Worm (Caenorhabditis elegans) whole organism, mixed stage, embryonic: Measurements from ENCODE around the gene F12A10.8.

Experiments
- M03D4.4 ChIP-seq: sonication (generic microtip); optimal IDR thresholded peaks from 2 replicates; lab custom pipeline; 2017; ENCODE audit warnings: mild to moderate bottlenecking, missing genetic modification characterization, missing compliant biosample characterization
- bed-3 ChIP-seq: fragments of 200-800 bp; sonication (Bioruptor generic); optimal IDR thresholded peaks from 3 replicates; lab custom pipeline; 2018; ENCODE audit warnings: mild to moderate bottlenecking, missing genetic modification characterization, moderate library complexity, missing compliant biosample characterization
- blmp-1 ChIP-seq: fragments of 150-350 bp; optimal IDR thresholded peaks from 2 replicates; lab custom pipeline; 2014; ENCODE audit warnings: missing biosample characterization, missing genetic modification characterization
- ceh-39 ChIP-seq: fragments of 150-350 bp; optimal IDR thresholded peaks from 2 replicates; lab custom pipeline; 2014; ENCODE audit warnings: missing biosample characterization, missing genetic modification characterization
- ceh-43 ChIP-seq: fragments of 200-800 bp; sonication (Bioruptor generic); optimal IDR thresholded peaks from 2 replicates; lab custom pipeline; 2018; ENCODE audit warnings: mild to moderate bottlenecking, missing genetic modification characterization, moderate library complexity, missing compliant biosample characterization
- ceh-83 ChIP-seq: fragments of 200-800 bp; sonication (Bioruptor generic); optimal IDR thresholded peaks from 2 replicates; lab custom pipeline; 2018; ENCODE audit warnings: mild to moderate bottlenecking, missing genetic modification characterization, missing compliant biosample characterization
- ces-1 ChIP-seq: fragments of 150-350 bp; optimal IDR thresholded peaks from 2 replicates; lab custom pipeline; 2014; ENCODE audit warnings: missing biosample characterization, missing genetic modification reagents, missing genetic modification characterization
- cnd-1 ChIP-seq: fragments of 200-800 bp; sonication (Bioruptor generic); optimal IDR thresholded peaks from 2 replicates; lab custom pipeline; 2018; ENCODE audit warnings: mild to moderate bottlenecking, missing genetic modification characterization, missing compliant biosample characterization
- drap-1 ChIP-seq: fragments of 200-800 bp; sonication (Bioruptor generic); optimal IDR thresholded peaks from 3 replicates; lab custom pipeline; 2018; ENCODE audit warnings: mild to moderate bottlenecking, missing genetic modification characterization, missing compliant biosample characterization
- elt-1 ChIP-seq: sonication (generic microtip); optimal IDR thresholded peaks from 2 replicates; lab custom pipeline; 2017; ENCODE audit warnings: missing genetic modification characterization, mild to moderate bottlenecking, missing compliant biosample characterization, antibody characterized with exemption, moderate library complexity, borderline replicate concordance; ENCODE audit not compliant: insufficient read depth
- elt-3 ChIP-seq: fragments of 150-350 bp; optimal IDR thresholded peaks from 2 replicates; lab custom pipeline; 2014; ENCODE audit warnings: missing biosample characterization, missing genetic modification characterization
- ham-2 ChIP-seq: fragments of 200-800 bp; sonication (Bioruptor generic); optimal IDR thresholded peaks from 2 replicates; lab custom pipeline; 2018; ENCODE audit warnings: mild to moderate bottlenecking, missing genetic modification characterization, missing compliant biosample characterization
- hlh-1 ChIP-seq: fragments of 150-350 bp; optimal IDR thresholded peaks from 2 replicates; lab custom pipeline; 2014; ENCODE audit warnings: missing biosample characterization, missing genetic modification reagents, missing genetic modification characterization
- lin-13 ChIP-seq: fragments of 150-350 bp; optimal IDR thresholded peaks from 2 replicates; lab custom pipeline; 2014; ENCODE audit warnings: missing biosample characterization, missing genetic modification characterization
- lin-32 ChIP-seq: fragments of 200-800 bp; sonication (Bioruptor generic); optimal IDR thresholded peaks from 2 replicates; lab custom pipeline; 2018; ENCODE audit warnings: mild to moderate bottlenecking, missing genetic modification characterization, missing compliant biosample characterization
- lsy-2 ChIP-seq: fragments of 150-350 bp; optimal IDR thresholded peaks from 2 replicates; lab custom pipeline; 2014; ENCODE audit warnings: missing biosample characterization, missing genetic modification characterization
- mab-5 ChIP-seq: fragments of 150-350 bp; optimal IDR thresholded peaks from 2 replicates; lab custom pipeline; 2014; ENCODE audit warnings: missing biosample characterization, missing genetic modification characterization
- mep-1 ChIP-seq: fragments of 150-350 bp; optimal IDR thresholded peaks from 2 replicates; lab custom pipeline; 2017; ENCODE audit warnings: missing biosample characterization, missing genetic modification reagents, missing genetic modification characterization, inconsistent platforms
- mls-2 ChIP-seq: sonication (generic microtip); optimal IDR thresholded peaks from 2 replicates; lab custom pipeline; 2016; ENCODE audit warnings: mild to moderate bottlenecking, missing genetic modification characterization, moderate library complexity, missing compliant biosample characterization
- nhr-12 ChIP-seq: fragments of 150-350 bp; optimal IDR thresholded peaks from 2 replicates; lab custom pipeline; 2014; ENCODE audit warnings: missing biosample characterization, missing genetic modification characterization
- nhr-2 ChIP-seq: fragments of 150-350 bp; optimal IDR thresholded peaks from 2 replicates; lab custom pipeline; 2014; ENCODE audit warnings: missing biosample characterization, missing genetic modification characterization
- nhr-237 ChIP-seq: fragments of 150-350 bp; optimal IDR thresholded peaks from 2 replicates; lab custom pipeline; 2014; ENCODE audit warnings: missing biosample characterization, missing genetic modification characterization
- nhr-28 ChIP-seq: fragments of 150-350 bp; optimal IDR thresholded peaks from 2 replicates; lab custom pipeline; 2014; ENCODE audit warnings: missing biosample characterization, missing genetic modification characterization
- nhr-76 ChIP-seq: sonication (generic microtip); optimal IDR thresholded peaks from 2 replicates; lab custom pipeline; 2017; ENCODE audit warnings: missing biosample characterization, missing genetic modification characterization
- pha-4 ChIP-seq: fragments of 150-350 bp; optimal IDR thresholded peaks from 2 replicates; lab custom pipeline; 2018; ENCODE audit warnings: missing biosample characterization, missing genetic modification reagents, missing genetic modification characterization
- sem-2 ChIP-seq: fragments of 200-800 bp; sonication (Bioruptor generic); optimal IDR thresholded peaks from 2 replicates; lab custom pipeline; 2018; ENCODE audit warnings: mild to moderate bottlenecking, missing genetic modification characterization, missing compliant biosample characterization
- snpc-4 ChIP-seq: fragments of 150-350 bp; optimal IDR thresholded peaks from 2 replicates; lab custom pipeline; 2014; ENCODE audit warnings: missing biosample characterization, missing genetic modification characterization
- sptf-1 ChIP-seq: sonication (generic microtip); optimal IDR thresholded peaks from 2 replicates; lab custom pipeline; 2017; ENCODE audit warnings: mild to moderate bottlenecking, missing genetic modification characterization, moderate library complexity, missing compliant biosample characterization
- tbx-8 ChIP-seq: fragments of 200-800 bp; sonication (Bioruptor generic); optimal IDR thresholded peaks from 2 replicates; lab custom pipeline; 2018; ENCODE audit warnings: mild to moderate bottlenecking, missing genetic modification characterization, moderate library complexity, missing compliant biosample characterization
- unc-120 ChIP-seq: sonication (generic microtip); optimal IDR thresholded peaks from 2 replicates; lab custom pipeline; 2017; ENCODE audit warnings: missing genetic modification characterization, missing compliant biosample characterization; ENCODE audit not compliant: poor library complexity, severe bottlenecking
- unc-39 ChIP-seq: fragments of 150-350 bp; optimal IDR thresholded peaks from 2 replicates; lab custom pipeline; 2014; ENCODE audit warnings: missing biosample characterization, missing genetic modification characterization
- unc-62 ChIP-seq: fragments of 150-350 bp; optimal IDR thresholded peaks from 2 replicates; lab custom pipeline; 2014; ENCODE audit warnings: missing biosample characterization, missing genetic modification reagents, missing genetic modification characterization
- zip-8 ChIP-seq: fragments of 150-350 bp; optimal IDR thresholded peaks from 2 replicates; lab custom pipeline; 2014; ENCODE audit warnings: missing biosample characterization, missing genetic modification characterization
- ztf-11 ChIP-seq: fragments of 150-350 bp; optimal IDR thresholded peaks from 2 replicates; lab custom pipeline; 2014; ENCODE audit warnings: missing biosample characterization, missing genetic modification characterization

Gene F12A10.8

ce11 chrII:5465729-5466408 lies 35.0 kb downstream of the F12A10.8 start, which contains the start of gene clr-1:
TSS of gene clr-1 (plus strand) at chrII:5466358.
- TF ChIP-seq hlh-1 (tag; lab: Kevin White, UChicago) (peak; percentile 74), unc-120 (tag; lab: Kevin White, UChicago) (peak; percentile 27), lin-13 (no peak)

- TF ChIP-seq nhr-2 (tag; lab: Kevin White, UChicago) (peak; percentile 98), cnd-1 (tag; lab: Kevin White, UChicago) (peak; percentile 41), unc-39 (no peak), hlh-1 (tag; lab: Kevin White, UChicago) (peak; percentile 47), ceh-83 (GFP tag; lab: Kevin White, UChicago) (no peak), lin-32 (peak; percentile 24), ceh-43 (no peak)
These were observed 37.1 kb downstream of the F12A10.8 start for ce11 chrII:5463692-5464300.

ce11 chrII:5460911-5461310 lies 40.0 kb downstream of the F12A10.8 start:
- TF ChIP-seq nhr-76 (tag; lab: Kevin White, UChicago) (no peak), unc-62 (GFP tag; lab: Kevin White, UChicago) (peak; percentile 14), pha-4 (no peak), sem-2 (GFP tag; lab: Kevin White, UChicago) (no peak), ces-1 (GFP tag; lab: Kevin White, UChicago) (peak; percentile 74), unc-120 (tag; lab: Kevin White, UChicago) (no peak), nhr-12 (tag; lab: Kevin White, UChicago) (no peak), M03D4.4 (no peak), mls-2 (tag; lab: Kevin White, UChicago) (peak; percentile 46), ceh-83 (GFP tag; lab: Kevin White, UChicago) (no peak), drap-1 (GFP tag; lab: Kevin White, UChicago) (no peak), mab-5 (tag; lab: Kevin White, UChicago) (no peak), ceh-39 (tag; lab: Kevin White, UChicago) (no peak), sptf-1 (tag; lab: Kevin White, UChicago) (no peak), zip-8 (tag; lab: Kevin White, UChicago) (no peak), ceh-43 (no peak), nhr-2 (tag; lab: Kevin White, UChicago) (no peak), mep-1 (tag; lab: Kevin White, UChicago) (peak; percentile 37), lin-32 (no peak), ham-2 (GFP tag; lab: Kevin White, UChicago) (no peak), unc-39 (no peak), hlh-1 (tag; lab: Kevin White, UChicago) (no peak), blmp-1 (tag; lab: Kevin White, UChicago) (no peak), nhr-237 (tag; lab: Kevin White, UChicago) (no peak), bed-3 (GFP tag; lab: Kevin White, UChicago) (no peak), lsy-2 (no peak), ztf-11 (tag; lab: Kevin White, UChicago) (no peak), elt-3 (tag; lab: Kevin White, UChicago) (no peak), cnd-1 (tag; lab: Kevin White, UChicago) (no peak), lin-13 (no peak), tbx-8 (GFP tag; lab: Kevin White, UChicago) (no peak)

ce11 chrII:5459534-5459933 lies 41.3 kb downstream of the F12A10.8 start:
- TF ChIP-seq nhr-2 (tag; lab: Kevin White, UChicago) (no peak), nhr-28 (tag; lab: Kevin White, UChicago) (no peak), nhr-76 (tag; lab: Kevin White, UChicago) (no peak), mep-1 (tag; lab: Kevin White, UChicago) (no peak), elt-1 (tag; lab: Kevin White, UChicago) (no peak), sem-2 (GFP tag; lab: Kevin White, UChicago) (no peak), snpc-4 (tag; lab: Kevin White, UChicago) (no peak)
